Worm (Caenorhabditis elegans) whole organism, midembryonic: ENCODE results near the gene C14E2.1.

Experiments used
- ref-1 ChIP-seq: fragments of 200-800 bp; sonication (Bioruptor generic); conservative IDR thresholded peaks from 2 replicates; pipeline ENCODE4 v1.3.6; 2022; ENCODE audit warnings: missing genetic modification reagents, missing genetic modification characterization, missing compliant biosample characterization
- tab-1 ChIP-seq: fragments of 200-800 bp; sonication (Bioruptor generic); IDR thresholded peaks from 2 replicates; pipeline ENCODE4 v1.3.6; 2022; ENCODE audit warnings: missing genetic modification characterization, missing compliant biosample characterization
- ztf-29 ChIP-seq: fragments of 200-800 bp; sonication (Bioruptor generic); IDR thresholded peaks from 2 replicates; pipeline ENCODE4 v1.3.6; 2022; ENCODE audit warnings: missing genetic modification reagents, missing genetic modification characterization, missing compliant biosample characterization

ce11 chrX:1860422-1860821, 34.2 kb downstream of the C14E2.1 start, which contains the start of gene T26C11.8:
- no peak for TF ChIP-seq tab-1 (GFP tag; lab: Robert Waterston, UW)
- TF ChIP-seq ref-1 (GFP tag; lab: Robert Waterston, UW), result no peak
- no peak for TF ChIP-seq ztf-29
